Fruit fly (Drosophila melanogaster) whole organism, prepupa: ENCODE results near the gene Sfp77F.

Experiments used
- CG32006 ChIP-seq: fragments of 200-800 bp; sonication (Bioruptor generic); optimal IDR thresholded peaks from 3 replicates; lab custom pipeline; 2017; ENCODE audit warnings: missing biosample characterization, mild to moderate bottlenecking, missing genetic modification characterization
- CG8632 ChIP-seq: fragments of 200-800 bp; sonication (Bioruptor generic); optimal IDR thresholded peaks from 3 replicates; lab custom pipeline; 2016; ENCODE audit warnings: missing biosample characterization, missing genetic modification characterization
- lz ChIP-seq: fragments of 200-800 bp; sonication (Bioruptor generic); optimal IDR thresholded peaks from 3 replicates; lab custom pipeline; 2016; ENCODE audit warnings: missing biosample characterization, missing genetic modification characterization
- spab ChIP-seq: fragments of 200-800 bp; sonication (Bioruptor generic); optimal IDR thresholded peaks from 2 replicates; lab custom pipeline; 2017; ENCODE audit warnings: missing biosample characterization, mild to moderate bottlenecking, missing genetic modification characterization, missing genetic modification reagents

DNA sequence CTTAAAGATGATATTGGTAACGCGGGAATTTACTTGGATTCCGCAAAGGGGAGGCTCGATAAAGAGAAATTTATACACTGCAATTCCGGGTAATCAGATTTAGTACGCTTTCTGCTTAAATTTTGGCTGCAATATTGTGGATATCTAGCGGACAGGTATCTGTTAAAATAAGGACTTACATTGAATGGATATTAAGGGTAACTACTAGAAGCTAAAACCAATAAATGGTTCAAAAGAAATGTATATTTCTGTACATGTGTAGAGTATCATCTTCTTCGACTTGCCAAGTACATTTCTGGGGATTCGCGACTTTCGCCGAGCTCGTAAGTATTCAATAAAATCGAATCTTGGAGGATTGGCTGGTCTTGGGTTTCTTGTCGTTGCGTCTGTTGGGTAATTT lies 32.2 kb upstream of the Sfp77F start:
- TF ChIP-seq CG32006 = peak; percentile 32
- TF ChIP-seq CG8632 (GFP tag; lab: Kevin White, UChicago) = no peak
- no peak for TF ChIP-seq spab
- no peak for TF ChIP-seq lz (GFP tag; lab: Kevin White, UChicago)
